Worm (Caenorhabditis elegans) whole organism, L1 larva: ENCODE results near the gene F28B12.1.

ENCODE experiments used
- egl-27 ChIP-seq, 2 experiments: fragments of 150-350 bp in 1 of 2; sonication (generic microtip); optimal IDR thresholded peaks; 3 replicates each; lab custom pipeline; 2017 to 2018; ENCODE audit warnings: missing biosample characterization in 2 of 2, missing genetic modification characterization in 2 of 2, missing genetic modification reagents in 2 of 2
- elt-3 ChIP-seq, 6 experiments: fragments of 150-350 bp in 1 of 6; sonication (generic microtip); optimal IDR thresholded peaks; 2 replicates each; lab custom pipeline; 2017 to 2018; ENCODE audit warnings: missing biosample characterization in 6 of 6, missing genetic modification characterization in 6 of 6, inconsistent platforms in 1 of 6
- mdl-1 ChIP-seq, 2 experiments: fragments of 150-350 bp; optimal IDR thresholded peaks; 2 replicates each; lab custom pipeline; 2014 to 2017; ENCODE audit warnings: missing biosample characterization in 2 of 2, missing genetic modification characterization in 2 of 2, inconsistent platforms in 1 of 2
- nhr-11 ChIP-seq: fragments of 150-350 bp; optimal IDR thresholded peaks from 2 replicates; lab custom pipeline; 2014; ENCODE audit warnings: missing biosample characterization, missing genetic modification characterization
- tbx-2 ChIP-seq: sonication (generic microtip); optimal IDR thresholded peaks from 2 replicates; lab custom pipeline; 2016; ENCODE audit warnings: missing genetic modification characterization, missing compliant biosample characterization

DNA sequence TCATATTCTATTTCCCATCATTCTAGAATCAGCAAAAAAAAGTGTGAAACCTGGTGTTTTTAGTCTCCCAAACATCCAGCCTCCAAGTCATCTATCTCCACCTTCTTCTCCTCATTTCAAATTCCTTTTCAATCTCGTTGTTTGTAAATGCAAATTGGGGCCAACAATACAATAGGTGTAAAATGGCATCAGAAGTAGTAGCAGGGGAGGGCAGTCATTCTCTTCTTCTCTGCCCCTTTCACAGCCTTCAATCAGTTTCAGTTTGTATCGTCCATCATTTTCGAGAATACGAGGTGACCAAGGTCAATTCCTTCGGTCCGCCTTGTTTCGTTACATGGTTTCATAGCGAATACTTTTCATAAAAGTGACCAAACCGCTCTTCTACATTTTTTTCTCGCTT is 26.6 kb downstream of the F28B12.1 start, which contains the start of gene B0034.4:
- no peak for TF ChIP-seq elt-3 (tag; optimal IDR thresholded peaks at IDR 0.05; lab: Kevin White, UChicago)
- no peak for TF ChIP-seq egl-27 (tag; optimal IDR thresholded peaks at IDR 0.05; lab: Kevin White, UChicago)
- TF ChIP-seq tbx-2 (tag; lab: Kevin White, UChicago) = no peak
- TF ChIP-seq nhr-11 (tag; lab: Kevin White, UChicago) = no peak
- no peak for TF ChIP-seq mdl-1 (tag; optimal IDR thresholded peaks at IDR 0.05; lab: Kevin White, UChicago)
